Fruit fly (Drosophila melanogaster) whole organism, embryonic: ENCODE results near the gene arm.

Experiments used
- Atf6 ChIP-seq: fragments of 200-800 bp; sonication (Bioruptor generic); IDR thresholded peaks from 2 replicates; pipeline ENCODE4 v1.3.6; 2022; ENCODE audit warnings: missing biosample characterization, missing genetic modification characterization
- C15 ChIP-seq: fragments of 200-800 bp; sonication (Bioruptor generic); IDR thresholded peaks from 3 replicates; pipeline ENCODE4 v1.3.6; 2022; ENCODE audit warnings: missing biosample characterization, missing genetic modification characterization
- CG10366 ChIP-seq: fragments of 200-800 bp; sonication (Bioruptor generic); IDR thresholded peaks from 2 replicates; pipeline ENCODE4 v1.3.6; 2022; ENCODE audit warnings: missing biosample characterization, missing genetic modification characterization
- CG10543 ChIP-seq: fragments of 200-800 bp; sonication (Bioruptor generic); optimal IDR thresholded peaks from 3 replicates; lab custom pipeline; 2017; ENCODE audit warnings: missing biosample characterization, mild to moderate bottlenecking, missing genetic modification characterization, moderate library complexity
- CG11723 ChIP-seq: fragments of 200-800 bp; sonication (Bioruptor generic); optimal IDR thresholded peaks from 2 replicates; lab custom pipeline; 2017; ENCODE audit warnings: missing biosample characterization, mild to moderate bottlenecking, missing genetic modification characterization
- CG14667 ChIP-seq: fragments of 200-800 bp; sonication (Bioruptor generic); IDR thresholded peaks from 2 replicates; pipeline ENCODE4 v1.3.6; 2022; ENCODE audit warnings: missing biosample characterization, missing genetic modification characterization
- CG16863 ChIP-seq: fragments of 200-800 bp; sonication (Bioruptor generic); optimal IDR thresholded peaks from 3 replicates; lab custom pipeline; 2016; ENCODE audit warnings: missing biosample characterization, missing genetic modification characterization
- CG17361 ChIP-seq: fragments of 200-800 bp; sonication (Bioruptor generic); IDR thresholded peaks from 3 replicates; pipeline ENCODE4 v1.3.6; 2022; ENCODE audit warnings: missing biosample characterization, missing genetic modification characterization
- CG17802 ChIP-seq: fragments of 200-800 bp; sonication (Bioruptor generic); optimal IDR thresholded peaks from 2 replicates; lab custom pipeline; 2018; ENCODE audit warnings: missing biosample characterization, mild to moderate bottlenecking, missing genetic modification characterization, moderate library complexity
- CG4617 ChIP-seq: fragments of 200-800 bp; sonication (Bioruptor generic); optimal IDR thresholded peaks from 3 replicates; lab custom pipeline; 2016; ENCODE audit warnings: missing biosample characterization, missing genetic modification characterization, borderline replicate concordance
- CG5180 ChIP-seq: fragments of 200-800 bp; sonication (Bioruptor generic); optimal IDR thresholded peaks from 3 replicates; lab custom pipeline; 2017; ENCODE audit warnings: missing biosample characterization, missing genetic modification characterization, mild to moderate bottlenecking, moderate library complexity, missing genetic modification reagents
- CG7786 ChIP-seq: fragments of 200-800 bp; sonication (Bioruptor generic); optimal IDR thresholded peaks from 2 replicates; lab custom pipeline; 2016; ENCODE audit warnings: missing biosample characterization, missing genetic modification characterization
- CG7928 ChIP-seq: fragments of 200-800 bp; sonication (Bioruptor generic); optimal IDR thresholded peaks from 2 replicates; lab custom pipeline; 2017; ENCODE audit warnings: missing biosample characterization, mild to moderate bottlenecking, missing genetic modification characterization
- CG7987 ChIP-seq: fragments of 200-800 bp; sonication (Bioruptor generic); optimal IDR thresholded peaks from 2 replicates; lab custom pipeline; 2018; ENCODE audit warnings: missing biosample characterization, mild to moderate bottlenecking, missing genetic modification characterization, moderate library complexity
- CG8388 ChIP-seq: fragments of 200-800 bp; sonication (Bioruptor generic); optimal IDR thresholded peaks from 2 replicates; lab custom pipeline; 2019; ENCODE audit warnings: missing biosample characterization, mild to moderate bottlenecking, missing genetic modification characterization, moderate library complexity
- CG9932 ChIP-seq: fragments of 200-800 bp; sonication (Bioruptor generic); IDR thresholded peaks from 2 replicates; pipeline ENCODE4 v1.3.6; 2022; ENCODE audit warnings: missing biosample characterization, missing genetic modification characterization
- Drgx ChIP-seq: fragments of 200-800 bp; sonication (Bioruptor generic); IDR thresholded peaks from 2 replicates; pipeline ENCODE4 v1.3.6; 2022; ENCODE audit warnings: missing biosample characterization, missing genetic modification characterization
- H15 ChIP-seq: fragments of 200-800 bp; sonication (Bioruptor generic); IDR thresholded peaks from 3 replicates; pipeline ENCODE4 v1.3.6; 2022; ENCODE audit warnings: missing biosample characterization, missing genetic modification characterization
- Hey ChIP-seq: fragments of 200-800 bp; sonication (Bioruptor generic); optimal IDR thresholded peaks from 3 replicates; lab custom pipeline; 2018; ENCODE audit warnings: missing biosample characterization, mild to moderate bottlenecking, missing genetic modification characterization
- Lim3 ChIP-seq: fragments of 200-800 bp; sonication (Bioruptor generic); IDR thresholded peaks from 2 replicates; pipeline ENCODE4 v1.3.6; 2022; ENCODE audit warnings: missing biosample characterization, missing genetic modification characterization
- MBD-R2 ChIP-seq: fragments of 200-800 bp; sonication (Bioruptor generic); IDR thresholded peaks from 2 replicates; pipeline ENCODE4 v1.3.6; 2022; ENCODE audit warnings: missing biosample characterization, missing genetic modification characterization
- MESR4 ChIP-seq: fragments of 200-800 bp; sonication (Bioruptor generic); optimal IDR thresholded peaks from 2 replicates; lab custom pipeline; 2018; ENCODE audit warnings: missing biosample characterization, mild to moderate bottlenecking, missing genetic modification characterization, moderate library complexity
- NC2β ChIP-seq: fragments of 200-800 bp; sonication (Bioruptor generic); optimal IDR thresholded peaks from 2 replicates; lab custom pipeline; 2016; ENCODE audit warnings: missing biosample characterization, missing genetic modification characterization
- PHDP ChIP-seq: fragments of 200-800 bp; sonication (Bioruptor generic); optimal IDR thresholded peaks from 3 replicates; lab custom pipeline; 2018; ENCODE audit warnings: missing biosample characterization, mild to moderate bottlenecking, missing genetic modification characterization, moderate library complexity
- Rx ChIP-seq: fragments of 200-800 bp; sonication (Bioruptor generic); IDR thresholded peaks from 2 replicates; pipeline ENCODE4 v1.3.6; 2022; ENCODE audit warnings: missing biosample characterization, missing genetic modification characterization
- Scr ChIP-seq: fragments of 200-800 bp; sonication (Bioruptor generic); IDR thresholded peaks from 2 replicates; pipeline ENCODE4 v1.3.6; 2022; ENCODE audit warnings: missing biosample characterization, missing genetic modification characterization; ENCODE audit not compliant: partially characterized antibody
- ap ChIP-seq: fragments of 200-800 bp; sonication (Bioruptor generic); IDR thresholded peaks from 2 replicates; pipeline ENCODE4 v1.3.6; 2022; ENCODE audit warnings: missing biosample characterization, missing genetic modification characterization
- ci ChIP-seq: fragments of 200-800 bp; sonication (Bioruptor generic); IDR thresholded peaks from 3 replicates; pipeline ENCODE4 v1.3.6; 2022; ENCODE audit warnings: missing biosample characterization, missing genetic modification characterization
- crol ChIP-seq: fragments of 200-800 bp; sonication (Bioruptor generic); IDR thresholded peaks from 2 replicates; pipeline ENCODE4 v1.3.6; 2022; ENCODE audit warnings: missing biosample characterization, missing genetic modification characterization
- exex ChIP-seq: fragments of 200-800 bp; sonication (Bioruptor generic); optimal IDR thresholded peaks from 4 replicates; lab custom pipeline; 2018; ENCODE audit warnings: missing biosample characterization, mild to moderate bottlenecking, missing genetic modification characterization, moderate library complexity
- her ChIP-seq: fragments of 200-800 bp; sonication (Bioruptor generic); optimal IDR thresholded peaks from 2 replicates; lab custom pipeline; 2016; ENCODE audit warnings: missing biosample characterization, missing genetic modification characterization
- insv ChIP-seq, 2 experiments: fragments of 200-800 bp; sonication (Bioruptor generic); optimal IDR thresholded peaks; 3 replicates each; lab custom pipeline; 2016 to 2018; ENCODE audit warnings: missing biosample characterization in 2 of 2, missing genetic modification characterization in 2 of 2
- knrl ChIP-seq: fragments of 200-800 bp; sonication (Bioruptor generic); IDR thresholded peaks from 3 replicates; pipeline ENCODE4 v1.3.6; 2022; ENCODE audit warnings: missing biosample characterization, missing genetic modification characterization; ENCODE audit not compliant: partially characterized antibody
- lab ChIP-seq: fragments of 200-800 bp; sonication (Bioruptor generic); optimal IDR thresholded peaks from 3 replicates; lab custom pipeline; 2017; ENCODE audit warnings: missing biosample characterization, missing genetic modification characterization, mild to moderate bottlenecking, moderate library complexity, missing genetic modification reagents
- lbe ChIP-seq: fragments of 200-800 bp; sonication (Bioruptor generic); optimal IDR thresholded peaks from 2 replicates; lab custom pipeline; 2016; ENCODE audit warnings: missing biosample characterization, mild to moderate bottlenecking, missing genetic modification characterization
- luna ChIP-seq: fragments of 200-800 bp; sonication (Bioruptor generic); optimal IDR thresholded peaks from 2 replicates; lab custom pipeline; 2016; ENCODE audit warnings: missing biosample characterization, missing genetic modification characterization
- mam ChIP-seq: fragments of 200-800 bp; sonication (Bioruptor generic); optimal IDR thresholded peaks from 3 replicates; lab custom pipeline; 2016; ENCODE audit warnings: missing biosample characterization, missing genetic modification characterization
- oc ChIP-seq: fragments of 200-800 bp; sonication (Bioruptor generic); optimal IDR thresholded peaks from 2 replicates; lab custom pipeline; 2018; ENCODE audit warnings: missing biosample characterization, mild to moderate bottlenecking, missing genetic modification characterization, moderate library complexity
- org-1 ChIP-seq: fragments of 200-800 bp; sonication (Bioruptor generic); optimal IDR thresholded peaks from 2 replicates; lab custom pipeline; 2017; ENCODE audit warnings: missing biosample characterization, missing genetic modification characterization
- ranshi ChIP-seq: fragments of 200-800 bp; sonication (Bioruptor generic); IDR thresholded peaks from 2 replicates; pipeline ENCODE4 v1.3.6; 2022; ENCODE audit warnings: missing biosample characterization, missing genetic modification characterization
- sc ChIP-seq, 3 experiments: fragments of >200 bp in 2 of 3; fragments of 200-800 bp in 1 of 3; sonication (Bioruptor generic) in 1 of 3; optimal IDR thresholded peaks; 2 replicates in 2 of 3; 3 replicates in 1 of 3; lab custom pipeline; 2017; ENCODE audit warnings: mild to moderate bottlenecking in 1 of 3, missing biosample characterization in 1 of 3, missing genetic modification characterization in 1 of 3, missing genetic modification reagents in 1 of 3
- shn ChIP-seq: fragments of 200-800 bp; sonication (Bioruptor generic); optimal IDR thresholded peaks from 3 replicates; lab custom pipeline; 2016; ENCODE audit warnings: missing biosample characterization, missing genetic modification characterization
- sim ChIP-seq: fragments of 200-800 bp; sonication (Bioruptor generic); IDR thresholded peaks from 2 replicates; pipeline ENCODE4 v1.3.6; 2022; ENCODE audit warnings: missing biosample characterization, missing genetic modification characterization
- so ChIP-seq: fragments of 200-800 bp; sonication (Bioruptor generic); IDR thresholded peaks from 3 replicates; pipeline ENCODE4 v1.3.6; 2022; ENCODE audit warnings: missing biosample characterization, missing genetic modification characterization
- stwl ChIP-seq: fragments of 200-800 bp; sonication (Bioruptor generic); optimal IDR thresholded peaks from 3 replicates; lab custom pipeline; 2018; ENCODE audit warnings: missing biosample characterization, mild to moderate bottlenecking, missing genetic modification characterization, moderate library complexity
- trem ChIP-seq: fragments of 200-800 bp; optimal IDR thresholded peaks from 3 replicates; lab custom pipeline; 2019; ENCODE audit warnings: missing biosample characterization, mild to moderate bottlenecking, missing genetic modification characterization, moderate library complexity
- wek ChIP-seq: fragments of 200-800 bp; sonication (Bioruptor generic); optimal IDR thresholded peaks from 3 replicates; lab custom pipeline; 2018; ENCODE audit warnings: missing biosample characterization, mild to moderate bottlenecking, missing genetic modification characterization, moderate library complexity

The arm gene

DNA sequence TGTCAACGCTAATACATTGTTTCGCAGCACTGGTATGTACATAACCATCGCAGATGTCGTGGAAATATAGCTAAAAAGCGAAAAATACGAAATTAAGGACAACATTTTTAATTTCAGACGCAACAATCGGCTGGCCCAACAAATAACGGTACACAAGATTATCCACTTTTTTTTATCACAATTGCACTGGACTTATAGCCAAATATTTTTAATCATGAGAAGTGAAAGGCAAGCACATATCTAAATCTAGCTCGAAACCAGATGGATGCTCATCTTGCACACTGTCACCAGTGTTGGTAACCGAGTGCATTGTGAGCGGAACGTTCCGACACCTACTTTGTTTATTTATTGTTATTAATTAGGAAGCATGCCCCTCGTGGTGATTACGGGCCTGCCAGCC lies 39.6 kb upstream of the arm start, which contains the start of the genes CG3857 and CG3587 (continued):
- TF ChIP-seq H15 (GFP tag; lab: Robert Waterston, UW) (peak; percentile 35; the same call in 1 of the 3 replicates), stwl (tag; lab: Kevin White, UChicago) (peak; percentile 93), CG7987 (GFP tag; lab: Kevin White, UChicago) (peak; percentile 48), sim (GFP tag; lab: Robert Waterston, UW) (no peak), trem (peak; percentile 58), Atf6 (GFP tag; lab: Robert Waterston, UW) (peak; percentile 66; the same call in 1 of the 2 replicates), ci (GFP tag; lab: Robert Waterston, UW) (no peak), CG14667 (no peak), CG17802 (tag; lab: Kevin White, UChicago) (no peak), CG8388 (peak; percentile 58)

DNA sequence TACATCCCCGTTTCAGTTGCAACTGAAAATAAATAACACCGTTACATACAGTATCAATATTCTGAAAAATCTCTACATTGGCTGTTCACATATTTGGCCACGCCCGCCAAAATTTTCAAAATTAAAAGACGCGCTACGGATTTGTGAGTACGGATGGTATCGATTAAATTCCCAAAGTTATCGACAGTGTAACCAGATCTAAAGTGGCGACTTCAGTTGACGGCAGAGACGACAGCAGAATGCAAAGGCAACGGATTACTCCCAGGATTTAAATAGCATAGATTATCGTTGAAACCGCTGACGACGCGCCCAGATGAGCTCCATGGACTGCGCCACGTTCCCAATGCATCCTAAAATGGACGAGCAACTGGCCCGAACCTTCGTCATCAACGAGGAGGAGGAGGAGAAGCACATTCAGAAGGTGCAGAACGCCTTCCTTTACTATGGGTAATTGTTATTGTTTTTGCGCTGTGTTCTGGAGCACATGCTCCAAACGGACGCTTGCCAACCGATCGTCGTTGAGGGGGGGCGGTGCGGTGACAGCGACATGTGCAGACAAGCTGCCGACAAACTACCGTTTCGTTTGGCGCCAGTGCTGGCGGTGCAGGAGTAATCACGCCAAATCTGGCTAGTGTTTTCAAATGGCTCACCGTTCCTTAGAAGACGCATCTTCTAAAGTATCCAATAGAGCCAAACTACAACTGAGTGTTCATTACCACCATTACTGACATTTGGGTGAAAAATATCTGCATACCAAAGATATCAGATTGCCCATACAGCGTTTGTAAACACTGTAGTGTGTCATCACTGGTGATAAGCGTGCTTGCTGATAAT lies 27.2 kb upstream of the arm start, which contains the start of gene CG11596:
Gene CG11596, plus strand, starts transcription at position 211 of the 834 bp plus-strand sequence.
- TF ChIP-seq CG11723 (GFP tag; lab: Kevin White, UChicago) (no peak), Rx (GFP tag; lab: Robert Waterston, UW) (0 out of 2 replicates have a peak, but pooled peaks have one; percentile 11), oc (no peak), ap (GFP tag; lab: Robert Waterston, UW) (no peak), lab (peak; percentile 26), org-1 (no peak), NC2β (GFP tag; lab: Kevin White, UChicago) (no peak), PHDP (tag; lab: Kevin White, UChicago) (peak; percentile 1), shn (GFP tag; lab: Kevin White, UChicago) (peak; percentile 33), her (GFP tag; lab: Kevin White, UChicago) (peak; percentile 99), wek (GFP tag; lab: Kevin White, UChicago) (no peak), ranshi (GFP tag; lab: Robert Waterston, UW) (peak; percentile 11; the same call in 1 of the 2 replicates), CG7786 (peak; percentile 18), CG9932 (GFP tag; lab: Robert Waterston, UW) (peak; percentile 58), C15 (GFP tag; lab: Robert Waterston, UW) (no peak), knrl (GFP tag; lab: Robert Waterston, UW) (no peak), CG16863 (GFP tag; lab: Kevin White, UChicago) (peak; percentile 93), CG4617 (peak; percentile 75), crol (GFP tag; lab: Robert Waterston, UW) (peak; percentile 73), mam (GFP tag; lab: Kevin White, UChicago) (peak; percentile 13), insv (GFP tag; optimal IDR thresholded peaks at IDR 0.05; lab: Kevin White, UChicago) (peak in 1 of 2 experiments; percentile 2), Hey (tag; lab: Kevin White, UChicago) (no peak), sc (optimal IDR thresholded peaks at IDR 0.05; lab: Kevin White, UChicago) (no peak), sc (GFP tag; optimal IDR thresholded peaks at IDR 0.05; lab: Kevin White, UChicago) (no peak), CG5180 (GFP tag; lab: Kevin White, UChicago) (no peak), CG10543 (GFP tag; lab: Kevin White, UChicago) (peak; percentile 39), lbe (GFP tag; lab: Kevin White, UChicago) (no peak), so (GFP tag; lab: Robert Waterston, UW) (0 out of 3 replicates have a peak, but pooled peaks have one; percentile 47), Drgx (GFP tag; lab: Robert Waterston, UW) (no peak), CG17361 (GFP tag; lab: Robert Waterston, UW) (0 out of 3 replicates have a peak, but pooled peaks have one; percentile 28), luna (no peak), Lim3 (GFP tag; lab: Robert Waterston, UW) (no peak), MESR4 (GFP tag; lab: Kevin White, UChicago) (peak; percentile 50), Scr (GFP tag; lab: Robert Waterston, UW) (0 out of 2 replicates have a peak, but pooled peaks have one; percentile 21), exex (tag; lab: Kevin White, UChicago) (peak; percentile 58), MBD-R2 (GFP tag; lab: Robert Waterston, UW) (peak; percentile 28), CG7928 (GFP tag; lab: Kevin White, UChicago) (no peak), CG10366 (GFP tag; lab: Robert Waterston, UW) (peak; percentile 20; the same call in 1 of the 2 replicates)
